Fruit fly (Drosophila melanogaster) whole organism, embryonic: ENCODE data around the gene Paics.
A peak's percentile ranks its signal among the peaks of the same experiment; 100 is the strongest.

Source experiments
- Awh ChIP-seq: fragments of 200-800 bp; sonication (Bioruptor generic); IDR thresholded peaks from 2 replicates; pipeline ENCODE4, ENCODE4 v1.3.6; 2022; ENCODE audit warnings: missing biosample characterization, missing genetic modification characterization
- B-H1 ChIP-seq: fragments of 200-800 bp; sonication (Bioruptor generic); IDR thresholded peaks from 3 replicates; pipeline ENCODE4 v1.3.6; 2022; ENCODE audit warnings: missing biosample characterization, missing genetic modification characterization
- CG10959 ChIP-seq: fragments of 200-800 bp; sonication (Bioruptor generic); IDR thresholded peaks from 2 replicates; pipeline ENCODE4 v1.3.6; 2022; ENCODE audit warnings: missing biosample characterization, missing genetic modification characterization
- CG10979 ChIP-seq: fragments of 200-800 bp; sonication (Bioruptor generic); optimal IDR thresholded peaks from 2 replicates; lab custom pipeline; 2018; ENCODE audit warnings: missing biosample characterization, mild to moderate bottlenecking, missing genetic modification characterization, moderate library complexity
- CG11247 ChIP-seq: fragments of 200-800 bp; sonication (Bioruptor generic); IDR thresholded peaks from 2 replicates; pipeline ENCODE4 v1.3.6; 2022; ENCODE audit warnings: missing biosample characterization, missing genetic modification characterization
- CG11504 ChIP-seq: fragments of 200-800 bp; sonication (Bioruptor generic); optimal IDR thresholded peaks from 3 replicates; lab custom pipeline; 2019; ENCODE audit warnings: missing biosample characterization, mild to moderate bottlenecking, missing genetic modification characterization, moderate library complexity
- CG12104 ChIP-seq: fragments of 200-800 bp; sonication (Bioruptor generic); optimal IDR thresholded peaks from 3 replicates; lab custom pipeline; 2016; ENCODE audit warnings: missing biosample characterization, missing genetic modification characterization
- CG13775 ChIP-seq: fragments of 200-800 bp; sonication (Bioruptor generic); optimal IDR thresholded peaks from 3 replicates; lab custom pipeline; 2017; ENCODE audit warnings: missing biosample characterization, mild to moderate bottlenecking, missing genetic modification characterization
- CG16813 ChIP-seq: fragments of 200-800 bp; sonication (Bioruptor generic); IDR thresholded peaks from 3 replicates; pipeline ENCODE4 v1.3.6; 2022; ENCODE audit warnings: missing biosample characterization, missing genetic modification characterization; ENCODE audit not compliant: partially characterized antibody
- CG17829 ChIP-seq: fragments of 200-800 bp; optimal IDR thresholded peaks from 2 replicates; lab custom pipeline; 2019; ENCODE audit warnings: missing biosample characterization, mild to moderate bottlenecking, missing genetic modification characterization, moderate library complexity
- CG1832 ChIP-seq: fragments of 200-800 bp; sonication (Bioruptor generic); optimal IDR thresholded peaks from 2 replicates; lab custom pipeline; 2017; ENCODE audit warnings: missing biosample characterization, mild to moderate bottlenecking, missing genetic modification characterization, inconsistent platforms
- CG18764 ChIP-seq: fragments of 200-800 bp; sonication (Bioruptor generic); optimal IDR thresholded peaks from 3 replicates; lab custom pipeline; 2016; ENCODE audit warnings: missing biosample characterization, missing genetic modification characterization
- CG3065 ChIP-seq: fragments of 200-800 bp; sonication (Bioruptor generic); optimal IDR thresholded peaks from 2 replicates; lab custom pipeline; 2016; ENCODE audit warnings: missing biosample characterization, missing genetic modification characterization
- CG31388 ChIP-seq: fragments of 200-800 bp; sonication (Bioruptor generic); optimal IDR thresholded peaks from 2 replicates; lab custom pipeline; 2016; ENCODE audit warnings: missing biosample characterization, missing genetic modification characterization
- CG7357 ChIP-seq: fragments of 200-800 bp; sonication (Bioruptor generic); IDR thresholded peaks from 3 replicates; pipeline ENCODE4 v1.3.6; 2022; ENCODE audit warnings: missing biosample characterization, missing genetic modification characterization
- CG7928 ChIP-seq: fragments of 200-800 bp; sonication (Bioruptor generic); optimal IDR thresholded peaks from 2 replicates; lab custom pipeline; 2017; ENCODE audit warnings: missing biosample characterization, mild to moderate bottlenecking, missing genetic modification characterization
- CG7963 ChIP-seq: fragments of 200-800 bp; sonication (Bioruptor generic); IDR thresholded peaks from 3 replicates; pipeline ENCODE4 v1.3.6; 2022; ENCODE audit warnings: missing biosample characterization, missing genetic modification characterization; ENCODE audit not compliant: partially characterized antibody
- CG9817 ChIP-seq: fragments of 200-800 bp; sonication (Bioruptor generic); optimal IDR thresholded peaks from 2 replicates; lab custom pipeline; 2018; ENCODE audit warnings: missing biosample characterization, mild to moderate bottlenecking, missing genetic modification characterization, moderate library complexity
- Ets65A ChIP-seq: fragments of 200-800 bp; sonication (Bioruptor generic); peaks from one replicate; lab custom pipeline; 2016; ENCODE audit warnings: missing biosample characterization, missing genetic modification characterization
- H2.0 ChIP-seq: fragments of 200-800 bp; sonication (Bioruptor generic); IDR thresholded peaks from 2 replicates; pipeline ENCODE4 v1.3.6; 2022; ENCODE audit warnings: missing biosample characterization, missing genetic modification characterization
- Myb ChIP-seq: fragments of 200-800 bp; sonication (Bioruptor generic); optimal IDR thresholded peaks from 2 replicates; lab custom pipeline; 2016; ENCODE audit warnings: missing biosample characterization, missing genetic modification characterization
- Nf-YC ChIP-seq: fragments of 200-800 bp; optimal IDR thresholded peaks from 3 replicates; lab custom pipeline; 2019; ENCODE audit warnings: missing biosample characterization, mild to moderate bottlenecking, missing genetic modification characterization, moderate library complexity
- Pdp1 ChIP-seq, 2 experiments: fragments of 200-800 bp; sonication (Bioruptor generic); optimal IDR thresholded peaks; 3 replicates each; lab custom pipeline; 2016; ENCODE audit warnings: missing biosample characterization in 2 of 2, missing genetic modification characterization in 2 of 2, mild to moderate bottlenecking in 1 of 2, moderate library complexity in 1 of 2
- Poxn ChIP-seq: fragments of 200-800 bp; sonication (Bioruptor generic); IDR thresholded peaks from 2 replicates; pipeline ENCODE4 v1.3.6; 2022; ENCODE audit warnings: missing biosample characterization, missing genetic modification characterization
- Six4 ChIP-seq: fragments of 200-800 bp; sonication (Bioruptor generic); optimal IDR thresholded peaks from 2 replicates; lab custom pipeline; 2016; ENCODE audit warnings: missing biosample characterization, missing genetic modification characterization
- Taf1 ChIP-seq: fragments of 200-800 bp; sonication (Bioruptor generic); IDR thresholded peaks from 2 replicates; pipeline ENCODE4 v1.3.6; 2022; ENCODE audit warnings: missing biosample characterization, missing genetic modification characterization
- Usf ChIP-seq: fragments of 200-800 bp; sonication (Bioruptor generic); optimal IDR thresholded peaks from 2 replicates; lab custom pipeline; 2017; ENCODE audit warnings: missing genotype, missing biosample characterization, missing genetic modification characterization
- Xrp1 ChIP-seq: fragments of 200-800 bp; sonication (Bioruptor generic); IDR thresholded peaks from 2 replicates; pipeline ENCODE4 v1.3.6; 2022; ENCODE audit warnings: missing biosample characterization, missing genetic modification characterization
- amos ChIP-seq: fragments of 200-800 bp; sonication (Bioruptor generic); IDR thresholded peaks from 2 replicates; pipeline ENCODE4 v1.3.6; 2022; ENCODE audit warnings: missing biosample characterization, missing genetic modification characterization; ENCODE audit not compliant: partially characterized antibody
- bigmax ChIP-seq: fragments of 200-800 bp; sonication (Bioruptor generic); optimal IDR thresholded peaks from 2 replicates; lab custom pipeline; 2018; ENCODE audit warnings: missing biosample characterization, mild to moderate bottlenecking, missing genetic modification characterization
- cas ChIP-seq: fragments of 200-800 bp; sonication (Bioruptor generic); IDR thresholded peaks from 2 replicates; pipeline ENCODE4 v1.3.6; 2022; ENCODE audit warnings: missing biosample characterization, missing genetic modification characterization
- chif ChIP-seq, 2 experiments: fragments of 200-800 bp; sonication (Bioruptor generic); optimal IDR thresholded peaks; 3 replicates each; lab custom pipeline; 2016; ENCODE audit warnings: missing biosample characterization in 2 of 2, missing genetic modification characterization in 2 of 2
- chn ChIP-seq: fragments of 200-800 bp; sonication (Bioruptor generic); optimal IDR thresholded peaks from 2 replicates; lab custom pipeline; 2016; ENCODE audit warnings: missing biosample characterization, missing genetic modification characterization
- ci ChIP-seq: fragments of 200-800 bp; sonication (Bioruptor generic); IDR thresholded peaks from 3 replicates; pipeline ENCODE4 v1.3.6; 2022; ENCODE audit warnings: missing biosample characterization, missing genetic modification characterization
- croc ChIP-seq: fragments of 200-800 bp; sonication (Bioruptor generic); conservative IDR thresholded peaks from 3 replicates; pipeline ENCODE4 v1.3.6; 2022; ENCODE audit warnings: missing biosample characterization, missing genetic modification characterization
- dan ChIP-seq: fragments of 200-800 bp; sonication (Bioruptor generic); IDR thresholded peaks from 2 replicates; pipeline ENCODE4 v1.3.6; 2022; ENCODE audit warnings: missing biosample characterization, missing genetic modification characterization
- dmrt99B ChIP-seq: fragments of 200-800 bp; sonication (Bioruptor generic); optimal IDR thresholded peaks from 2 replicates; lab custom pipeline; 2018; ENCODE audit warnings: missing biosample characterization, mild to moderate bottlenecking, missing genetic modification characterization, moderate library complexity
- esg ChIP-seq: fragments of 200-800 bp; sonication (Bioruptor generic); conservative IDR thresholded peaks from 2 replicates; pipeline ENCODE4 v1.3.6; 2022; ENCODE audit warnings: missing biosample characterization, missing genetic modification characterization
- grn ChIP-seq: fragments of 200-800 bp; sonication (Bioruptor generic); optimal IDR thresholded peaks from 3 replicates; lab custom pipeline; 2017; ENCODE audit warnings: missing biosample characterization, missing genetic modification characterization
- klu ChIP-seq: fragments of 200-800 bp; sonication (Bioruptor generic); IDR thresholded peaks from 2 replicates; pipeline ENCODE4 v1.3.6; 2022; ENCODE audit warnings: missing biosample characterization, missing genetic modification characterization
- kni ChIP-seq: fragments of 200-800 bp; sonication (Bioruptor generic); optimal IDR thresholded peaks from 3 replicates; lab custom pipeline; 2017; ENCODE audit warnings: mild to moderate bottlenecking, missing biosample characterization, missing genetic modification reagents, missing genetic modification characterization
- lab ChIP-seq: fragments of 200-800 bp; sonication (Bioruptor generic); optimal IDR thresholded peaks from 3 replicates; lab custom pipeline; 2017; ENCODE audit warnings: missing biosample characterization, missing genetic modification characterization, mild to moderate bottlenecking, moderate library complexity, missing genetic modification reagents
- nerfin-1 ChIP-seq: fragments of 200-800 bp; sonication (Bioruptor generic); optimal IDR thresholded peaks from 3 replicates; lab custom pipeline; 2019; ENCODE audit warnings: missing biosample characterization, mild to moderate bottlenecking, missing genetic modification characterization, moderate library complexity
- pan ChIP-seq, 4 experiments: fragments of >200 bp in 3 of 4; fragments of 200-800 bp in 1 of 4; sonication (Bioruptor generic) in 1 of 4; optimal IDR thresholded peaks in 3 of 4; IDR thresholded peaks in 1 of 4; 2 replicates each; pipeline versions ENCODE4 v1.3.6 to Lab custom; 2017 to 2022; ENCODE audit warnings: missing biosample characterization in 2 of 4, missing genetic modification characterization in 2 of 4, mixed read lengths in 1 of 4
- peb ChIP-seq: fragments of 200-800 bp; sonication (Bioruptor generic); IDR thresholded peaks from 2 replicates; pipeline ENCODE4 v1.3.6; 2022; ENCODE audit warnings: missing biosample characterization, missing genetic modification characterization
- run ChIP-seq: fragments of 200-800 bp; sonication (Bioruptor generic); optimal IDR thresholded peaks from 3 replicates; lab custom pipeline; 2018; ENCODE audit warnings: missing biosample characterization, mild to moderate bottlenecking, missing genetic modification characterization
- sens ChIP-seq: fragments of 200-800 bp; sonication (Bioruptor generic); peaks from one replicate; lab custom pipeline; 2016; ENCODE audit warnings: missing biosample characterization, missing genetic modification characterization
- sqz ChIP-seq: fragments of 200-800 bp; sonication (Bioruptor generic); optimal IDR thresholded peaks from 3 replicates; lab custom pipeline; 2018; ENCODE audit warnings: missing biosample characterization, mild to moderate bottlenecking, missing genetic modification characterization

Paics gene

dm6 chrX:12755600-12756373 lies 4.6 kb downstream of the Paics start (continued):
- TF ChIP-seq CG16813 (GFP tag; lab: Robert Waterston, UW) (no peak), chn (GFP tag; lab: Kevin White, UChicago) (peak; percentile 3), Usf (GFP tag; lab: Kevin White, UChicago) (peak; percentile 83), CG10959 (no peak), sens (GFP tag; lab: Kevin White, UChicago) (peak; percentile 63), Taf1 (peak; percentile 60; the same call in 1 of the 2 replicates), lab (GFP tag; lab: Kevin White, UChicago) (peak; percentile 65), nerfin-1 (tag; lab: Kevin White, UChicago) (no peak), CG12104 (GFP tag; lab: Kevin White, UChicago) (peak; percentile 83), CG1832 (GFP tag; lab: Kevin White, UChicago) (no peak), Pdp1 (GFP tag; optimal IDR thresholded peaks at IDR 0.05; lab: Kevin White, UChicago) (peak; percentile 17 to 64), esg (GFP tag; lab: Robert Waterston, UW) (peak; percentile 76), cas (peak; percentile 51), Ets65A (GFP tag; lab: Kevin White, UChicago) (peak; percentile 95), CG10979 (tag; lab: Kevin White, UChicago) (peak; percentile 55), CG13775 (peak; percentile 87), dmrt99B (tag; lab: Kevin White, UChicago) (peak; percentile 72), chif (GFP tag; optimal IDR thresholded peaks at IDR 0.05; lab: Kevin White, UChicago) (peak; percentile 32 to 40), peb (GFP tag; lab: Robert Waterston, UW) (0 out of 2 replicates have a peak, but pooled peaks have one; percentile 20), ci (GFP tag; lab: Robert Waterston, UW) (peak; percentile 44; the same call in 2 of the 3 replicates), bigmax (GFP tag; lab: Kevin White, UChicago) (peak; percentile 92), croc (GFP tag; lab: Robert Waterston, UW) (peak; percentile 53; the same call in 2 of the 3 replicates), B-H1 (GFP tag; lab: Robert Waterston, UW) (peak; percentile 50; the same call in 1 of the 3 replicates), CG11504 (tag; lab: Kevin White, UChicago) (peak; percentile 86), CG7357 (GFP tag; lab: Robert Waterston, UW) (peak; percentile 75), CG7928 (peak; percentile 10), klu (peak; percentile 62; the same call in 1 of the 2 replicates), run (tag; lab: Kevin White, UChicago) (peak; percentile 15), grn (GFP tag; lab: Kevin White, UChicago) (no peak), dan (GFP tag; lab: Robert Waterston, UW) (no peak), CG3065 (peak; percentile 25), Xrp1 (peak; percentile 63; the same call in 1 of the 2 replicates), CG31388 (peak; percentile 1), sqz (GFP tag; lab: Kevin White, UChicago) (peak; percentile 55), CG9817 (tag; lab: Kevin White, UChicago) (peak; percentile 71), Six4 (GFP tag; lab: Kevin White, UChicago) (peak; percentile 53), CG7963 (GFP tag; lab: Robert Waterston, UW) (no peak), Poxn (GFP tag; lab: Robert Waterston, UW) (peak; percentile 59), pan (optimal IDR thresholded peaks at IDR 0.05; lab: Kevin White, UChicago) (no peak), pan (GFP tag; optimal IDR thresholded peaks at IDR 0.05 in 1 of 2, IDR thresholded peaks at IDR 0.05 in 1 of 2) (peak in 1 of 2 experiments; percentile 70), amos (no peak), Nf-YC (tag; lab: Kevin White, UChicago) (peak; percentile 42), CG18764 (GFP tag; lab: Kevin White, UChicago) (peak; percentile 8), H2.0 (peak; percentile 58), Myb (peak; percentile 41), Awh (GFP tag; lab: Robert Waterston, UW) (0 out of 2 replicates have a peak, but pooled peaks have one; percentile 35), kni (GFP tag; lab: Kevin White, UChicago) (no peak), CG11247 (GFP tag; lab: Robert Waterston, UW) (peak; percentile 56), CG17829 (peak; percentile 56)
